Fruit fly (Drosophila melanogaster) whole organism, embryonic: ENCODE measurements around the gene CG7156.

Source experiments
- B-H1 ChIP-seq: fragments of 200-800 bp; sonication (Bioruptor generic); IDR thresholded peaks from 3 replicates; pipeline ENCODE4 v1.3.6; 2022; ENCODE audit warnings: missing biosample characterization, missing genetic modification characterization
- Blimp-1 ChIP-seq: fragments of 200-800 bp; sonication (Bioruptor generic); optimal IDR thresholded peaks from 3 replicates; lab custom pipeline; 2018; ENCODE audit warnings: missing biosample characterization, missing genetic modification characterization, mild to moderate bottlenecking, moderate library complexity, missing genetic modification reagents
- CG10274 ChIP-seq: fragments of 200-800 bp; sonication (Bioruptor generic); optimal IDR thresholded peaks from 3 replicates; lab custom pipeline; 2017; ENCODE audit warnings: missing biosample characterization, mild to moderate bottlenecking, missing genetic modification characterization
- CG10366 ChIP-seq: fragments of 200-800 bp; sonication (Bioruptor generic); IDR thresholded peaks from 2 replicates; pipeline ENCODE4 v1.3.6; 2022; ENCODE audit warnings: missing biosample characterization, missing genetic modification characterization
- CG10565 ChIP-seq: fragments of 200-800 bp; sonication (Bioruptor generic); optimal IDR thresholded peaks from 3 replicates; lab custom pipeline; 2016; ENCODE audit warnings: missing biosample characterization, mild to moderate bottlenecking, missing genetic modification characterization
- CG11504 ChIP-seq: fragments of 200-800 bp; sonication (Bioruptor generic); optimal IDR thresholded peaks from 3 replicates; lab custom pipeline; 2019; ENCODE audit warnings: missing biosample characterization, mild to moderate bottlenecking, missing genetic modification characterization, moderate library complexity
- CG12104 ChIP-seq: fragments of 200-800 bp; sonication (Bioruptor generic); optimal IDR thresholded peaks from 3 replicates; lab custom pipeline; 2016; ENCODE audit warnings: missing biosample characterization, missing genetic modification characterization
- CG12299 ChIP-seq: fragments of 200-800 bp; sonication (Bioruptor generic); optimal IDR thresholded peaks from 2 replicates; lab custom pipeline; 2018; ENCODE audit warnings: missing biosample characterization, mild to moderate bottlenecking, missing genetic modification characterization
- CG13296 ChIP-seq: fragments of 200-800 bp; sonication (Bioruptor generic); optimal IDR thresholded peaks from 3 replicates; lab custom pipeline; 2018; ENCODE audit warnings: missing biosample characterization, mild to moderate bottlenecking, missing genetic modification characterization
- CG1602 ChIP-seq: fragments of 200-800 bp; sonication (Bioruptor generic); optimal IDR thresholded peaks from 3 replicates; lab custom pipeline; 2016; ENCODE audit warnings: missing biosample characterization, missing genetic modification characterization
- CG18011 ChIP-seq: fragments of 200-800 bp; sonication (Bioruptor generic); optimal IDR thresholded peaks from 2 replicates; lab custom pipeline; 2017; ENCODE audit warnings: missing biosample characterization, missing genetic modification characterization, mild to moderate bottlenecking, moderate library complexity, missing genotype
- CG2202 ChIP-seq: fragments of 200-800 bp; sonication (Bioruptor generic); optimal IDR thresholded peaks from 2 replicates; lab custom pipeline; 2018; ENCODE audit warnings: missing biosample characterization, mild to moderate bottlenecking, missing genetic modification characterization
- CG32532 ChIP-seq: fragments of 200-800 bp; sonication (Bioruptor generic); IDR thresholded peaks from 2 replicates; pipeline ENCODE4 v1.3.6; 2022; ENCODE audit warnings: missing biosample characterization, missing genetic modification characterization
- CG32772 ChIP-seq: fragments of 200-800 bp; sonication (Bioruptor generic); IDR thresholded peaks from 2 replicates; pipeline ENCODE4 v1.3.6; 2022; ENCODE audit warnings: missing biosample characterization, missing genetic modification characterization
- CG3281 ChIP-seq: fragments of 200-800 bp; sonication (Bioruptor generic); optimal IDR thresholded peaks from 3 replicates; lab custom pipeline; 2017; ENCODE audit warnings: missing biosample characterization, mild to moderate bottlenecking, missing genetic modification characterization
- CG3407 ChIP-seq: fragments of 200-800 bp; sonication (Bioruptor generic); optimal IDR thresholded peaks from 2 replicates; lab custom pipeline; 2018; ENCODE audit warnings: missing biosample characterization, mild to moderate bottlenecking, missing genetic modification characterization
- CG3847 ChIP-seq: fragments of 200-800 bp; sonication (Bioruptor generic); IDR thresholded peaks from 2 replicates; pipeline ENCODE4 v1.3.6; 2022; ENCODE audit warnings: missing biosample characterization, missing genetic modification characterization
- CG4282 ChIP-seq: fragments of 200-800 bp; sonication (Bioruptor generic); optimal IDR thresholded peaks from 2 replicates; lab custom pipeline; 2016; ENCODE audit warnings: missing biosample characterization, missing genetic modification characterization
- CG4424 ChIP-seq: fragments of 200-800 bp; sonication (Bioruptor generic); optimal IDR thresholded peaks from 3 replicates; lab custom pipeline; 2016; ENCODE audit warnings: missing biosample characterization, missing genetic modification characterization
- CG7745 ChIP-seq: fragments of 200-800 bp; sonication (Bioruptor generic); optimal IDR thresholded peaks from 2 replicates; lab custom pipeline; 2018; ENCODE audit warnings: missing biosample characterization, mild to moderate bottlenecking, missing genetic modification characterization, moderate library complexity
- CG8281 ChIP-seq: fragments of 200-800 bp; sonication (Bioruptor generic); optimal IDR thresholded peaks from 2 replicates; lab custom pipeline; 2018; ENCODE audit warnings: missing biosample characterization, mild to moderate bottlenecking, missing genetic modification characterization, moderate library complexity
- CG9932 ChIP-seq: fragments of 200-800 bp; sonication (Bioruptor generic); IDR thresholded peaks from 2 replicates; pipeline ENCODE4 v1.3.6; 2022; ENCODE audit warnings: missing biosample characterization, missing genetic modification characterization
- D19A ChIP-seq: fragments of 200-800 bp; optimal IDR thresholded peaks from 3 replicates; lab custom pipeline; 2019; ENCODE audit warnings: missing biosample characterization, mild to moderate bottlenecking, missing genetic modification characterization, moderate library complexity
- Deaf1 ChIP-seq: fragments of 200-800 bp; optimal IDR thresholded peaks from 3 replicates; lab custom pipeline; 2019; ENCODE audit warnings: missing biosample characterization, mild to moderate bottlenecking, missing genetic modification characterization, moderate library complexity
- Dip2 ChIP-seq: fragments of 200-800 bp; sonication (Bioruptor generic); IDR thresholded peaks from 2 replicates; pipeline ENCODE4 v1.3.6; 2022; ENCODE audit warnings: missing biosample characterization, missing genetic modification characterization
- Fer3 ChIP-seq: fragments of 200-800 bp; sonication (Bioruptor generic); optimal IDR thresholded peaks from 2 replicates; lab custom pipeline; 2018; ENCODE audit warnings: missing biosample characterization, mild to moderate bottlenecking, missing genetic modification characterization, moderate library complexity
- GATAe ChIP-seq: fragments of 200-800 bp; sonication (Bioruptor generic); conservative IDR thresholded peaks from 2 replicates; pipeline ENCODE4 v1.3.6; 2022; ENCODE audit warnings: missing biosample characterization, missing genetic modification characterization
- HLH54F ChIP-seq: fragments of 200-800 bp; sonication (Bioruptor generic); optimal IDR thresholded peaks from 3 replicates; lab custom pipeline; 2016; ENCODE audit warnings: missing biosample characterization, missing genetic modification characterization
- Hmx ChIP-seq: fragments of 200-800 bp; sonication (Bioruptor generic); optimal IDR thresholded peaks from 2 replicates; lab custom pipeline; 2016; ENCODE audit warnings: missing biosample characterization, missing genetic modification characterization
- Hr78 ChIP-seq, 2 experiments: fragments of 200-800 bp in 1 of 2; fragments of >200 bp in 1 of 2; sonication (Bioruptor generic) in 1 of 2; optimal IDR thresholded peaks; 2 replicates each; lab custom pipeline; 2017 to 2019; ENCODE audit warnings: missing biosample characterization in 2 of 2, missing genetic modification characterization in 2 of 2, mild to moderate bottlenecking in 1 of 2, moderate library complexity in 1 of 2
- Lpt ChIP-seq: fragments of >200 bp; optimal IDR thresholded peaks from 2 replicates; lab custom pipeline; 2018; ENCODE audit warnings: missing biosample characterization, missing genetic modification characterization
- Myb ChIP-seq: fragments of 200-800 bp; sonication (Bioruptor generic); optimal IDR thresholded peaks from 2 replicates; lab custom pipeline; 2016; ENCODE audit warnings: missing biosample characterization, missing genetic modification characterization
- Oaz ChIP-seq: fragments of 200-800 bp; sonication (Bioruptor generic); IDR thresholded peaks from 2 replicates; pipeline ENCODE4 v1.3.6; 2022; ENCODE audit warnings: missing biosample characterization, missing genetic modification characterization
- Pdp1 ChIP-seq, 2 experiments: fragments of 200-800 bp; sonication (Bioruptor generic); optimal IDR thresholded peaks; 3 replicates each; lab custom pipeline; 2016; ENCODE audit warnings: missing biosample characterization in 2 of 2, missing genetic modification characterization in 2 of 2, mild to moderate bottlenecking in 1 of 2, moderate library complexity in 1 of 2
- Side ChIP-seq: fragments of 200-800 bp; sonication (Bioruptor generic); optimal IDR thresholded peaks from 2 replicates; lab custom pipeline; 2016; ENCODE audit warnings: missing biosample characterization, missing genetic modification characterization
- Sry-δ ChIP-seq: fragments of 200-800 bp; sonication (Bioruptor generic); optimal IDR thresholded peaks from 2 replicates; lab custom pipeline; 2016; ENCODE audit warnings: missing biosample characterization, missing genetic modification characterization
- Stat92E ChIP-seq, 3 experiments: fragments of >200 bp in 2 of 3; fragments of 200-800 bp in 1 of 3; sonication (Bioruptor generic) in 1 of 3; optimal IDR thresholded peaks; 2 replicates each; lab custom pipeline; 2017 to 2019; ENCODE audit warnings: missing biosample characterization in 3 of 3, missing genetic modification characterization in 3 of 3, mild to moderate bottlenecking in 1 of 3, moderate library complexity in 1 of 3
- abd-A ChIP-seq: fragments of 200-800 bp; sonication (Bioruptor generic); optimal IDR thresholded peaks from 3 replicates; lab custom pipeline; 2019; ENCODE audit warnings: missing biosample characterization, mild to moderate bottlenecking, missing genetic modification characterization, moderate library complexity
- bowl ChIP-seq: fragments of 200-800 bp; sonication (Bioruptor generic); IDR thresholded peaks from 2 replicates; pipeline ENCODE4 v1.3.6; 2022; ENCODE audit warnings: missing biosample characterization, missing genetic modification characterization
- bsh ChIP-seq, 2 experiments: fragments of 200-800 bp; sonication (Bioruptor generic); optimal IDR thresholded peaks; 2 replicates each; lab custom pipeline; 2017 to 2018; ENCODE audit warnings: mild to moderate bottlenecking in 2 of 2, missing biosample characterization in 2 of 2, missing genetic modification characterization in 2 of 2, moderate library complexity in 1 of 2
- cad ChIP-seq: fragments of >200 bp; optimal IDR thresholded peaks from 2 replicates; lab custom pipeline; 2017; ENCODE audit warnings: missing biosample characterization, missing genetic modification characterization
- cwo ChIP-seq: fragments of 200-800 bp; sonication (Bioruptor generic); optimal IDR thresholded peaks from 3 replicates; lab custom pipeline; 2017; ENCODE audit warnings: missing biosample characterization, missing genetic modification characterization, mild to moderate bottlenecking, moderate library complexity, missing genetic modification reagents
- dimm ChIP-seq: fragments of 200-800 bp; sonication (Bioruptor generic); IDR thresholded peaks from 2 replicates; pipeline ENCODE4 v1.3.6; 2022; ENCODE audit warnings: missing biosample characterization, missing genetic modification characterization
- fd102C ChIP-seq: fragments of 200-800 bp; sonication (Bioruptor generic); optimal IDR thresholded peaks from 2 replicates; lab custom pipeline; 2018; ENCODE audit warnings: missing biosample characterization, mild to moderate bottlenecking, missing genetic modification characterization, moderate library complexity
- grn ChIP-seq: fragments of 200-800 bp; sonication (Bioruptor generic); optimal IDR thresholded peaks from 3 replicates; lab custom pipeline; 2017; ENCODE audit warnings: missing biosample characterization, missing genetic modification characterization
- jumu ChIP-seq: fragments of 200-800 bp; sonication (Bioruptor generic); optimal IDR thresholded peaks from 3 replicates; lab custom pipeline; 2016; ENCODE audit warnings: missing biosample characterization, missing genetic modification characterization
- p53 ChIP-seq: fragments of 200-800 bp; sonication (Bioruptor generic); optimal IDR thresholded peaks from 2 replicates; lab custom pipeline; 2016; ENCODE audit warnings: missing biosample characterization, missing genetic modification characterization
- pros ChIP-seq: fragments of 200-800 bp; sonication (Bioruptor generic); optimal IDR thresholded peaks from 3 replicates; lab custom pipeline; 2019; ENCODE audit warnings: missing biosample characterization, mild to moderate bottlenecking, missing genetic modification characterization, moderate library complexity
- sob ChIP-seq: fragments of 200-800 bp; sonication (Bioruptor generic); IDR thresholded peaks from 2 replicates; pipeline ENCODE4 v1.3.6; 2022; ENCODE audit warnings: missing biosample characterization, missing genetic modification characterization

The CG7156 gene

DNA sequence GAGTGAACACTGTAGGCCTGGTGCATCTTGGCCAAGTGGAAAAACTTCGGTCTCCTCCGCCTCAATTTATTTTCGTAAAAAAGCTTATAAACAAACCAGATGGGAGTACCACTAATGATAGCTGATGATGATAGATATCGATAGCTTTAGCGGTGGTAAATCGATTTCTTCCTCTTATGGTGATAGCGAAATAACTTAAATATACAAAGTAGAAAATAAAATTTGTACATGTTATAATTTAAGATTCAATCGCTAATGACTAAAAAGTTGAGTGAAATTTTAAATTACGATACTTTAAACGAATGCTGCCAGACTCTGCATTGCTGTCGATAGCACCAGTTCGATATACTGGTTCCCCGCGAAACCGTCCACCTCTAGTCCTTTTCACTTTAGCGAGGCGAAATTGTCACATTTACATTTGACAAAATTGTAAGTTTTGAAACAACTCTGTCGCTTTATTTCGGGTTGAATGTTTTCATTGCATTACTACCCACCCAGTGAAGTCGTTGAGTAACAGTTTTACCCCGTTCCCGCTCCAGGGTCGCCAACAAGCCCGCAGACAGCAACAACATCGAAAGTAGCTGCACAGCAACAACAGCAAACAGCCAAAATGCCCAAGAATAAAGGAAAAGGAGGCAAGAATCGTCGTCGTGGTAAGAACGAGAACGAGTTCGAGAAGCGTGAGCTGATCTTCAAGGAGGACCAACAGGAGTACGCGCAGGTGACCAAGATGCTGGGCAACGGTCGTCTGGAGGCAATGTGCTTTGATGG, 32.6 kb upstream of the CG7156 start, which contains the start of the genes Vps39 and eIF1A (continued):
- TF ChIP-seq Blimp-1 (GFP tag; lab: Kevin White, UChicago) (no peak), sob (no peak), Stat92E (GFP tag; optimal IDR thresholded peaks at IDR 0.05; lab: Kevin White, UChicago) (no peak), p53 (GFP tag; lab: Kevin White, UChicago) (peak; percentile 28), CG4282 (GFP tag; lab: Kevin White, UChicago) (no peak), B-H1 (no peak), CG10366 (GFP tag; lab: Robert Waterston, UW) (no peak; the same call in 1 of the 2 replicates), fd102C (GFP tag; lab: Kevin White, UChicago) (no peak), CG10565 (GFP tag; lab: Kevin White, UChicago) (no peak), GATAe (no peak), grn (GFP tag; lab: Kevin White, UChicago) (no peak), CG1602 (GFP tag; lab: Kevin White, UChicago) (no peak), Oaz (GFP tag; lab: Robert Waterston, UW) (no peak), CG3281 (GFP tag; lab: Kevin White, UChicago) (no peak), Pdp1 (GFP tag; optimal IDR thresholded peaks at IDR 0.05; lab: Kevin White, UChicago) (peak in 1 of 2 experiments; percentile 38), D19A (tag; lab: Kevin White, UChicago) (no peak), jumu (no peak), CG3847 (peak; percentile 48), pros (GFP tag; lab: Kevin White, UChicago) (no peak), Dip2 (GFP tag; lab: Robert Waterston, UW) (no peak), Lpt (GFP tag; lab: Kevin White, UChicago) (no peak), CG12299 (tag; lab: Kevin White, UChicago) (no peak), CG7745 (tag; lab: Kevin White, UChicago) (no peak), CG12104 (no peak), cad (GFP tag; lab: Kevin White, UChicago) (no peak), CG13296 (GFP tag; lab: Kevin White, UChicago) (no peak), CG9932 (GFP tag; lab: Robert Waterston, UW) (peak; percentile 68), bsh (GFP tag; optimal IDR thresholded peaks at IDR 0.05; lab: Kevin White, UChicago) (peak in 1 of 2 experiments; percentile 6), Hr78 (GFP tag; optimal IDR thresholded peaks at IDR 0.05; lab: Kevin White, UChicago) (no peak), CG4424 (peak; percentile 35), CG10274 (GFP tag; lab: Kevin White, UChicago) (no peak), dimm (GFP tag; lab: Robert Waterston, UW) (no peak), HLH54F (GFP tag; lab: Kevin White, UChicago) (peak; percentile 43), Side (GFP tag; lab: Kevin White, UChicago) (no peak), CG32532 (GFP tag; lab: Robert Waterston, UW) (0 out of 2 replicates have a peak, but pooled peaks have one; percentile 35), CG8281 (no peak), CG11504 (no peak), bowl (GFP tag; lab: Robert Waterston, UW) (no peak), Hmx (GFP tag; lab: Kevin White, UChicago) (no peak), Sry-δ (peak; percentile 95), CG2202 (peak; percentile 17), Fer3 (tag; lab: Kevin White, UChicago) (no peak), cwo (GFP tag; lab: Kevin White, UChicago) (no peak), abd-A (tag; lab: Kevin White, UChicago) (no peak), Deaf1 (tag; lab: Kevin White, UChicago) (peak; percentile 1), CG3407 (no peak), CG32772 (GFP tag; lab: Robert Waterston, UW) (no peak), Myb (GFP tag; lab: Kevin White, UChicago) (peak; percentile 52), CG18011 (GFP tag; lab: Kevin White, UChicago) (no peak)
